Worm (Caenorhabditis elegans) whole organism, L1 larva: Measurements from ENCODE around the gene lbp-4.

Experiments used
- ceh-82 ChIP-seq, 3 experiments: fragments of 150-350 bp in 1 of 3; sonication (generic microtip) in 2 of 3; optimal IDR thresholded peaks; 2 replicates each; lab custom pipeline; 2014 to 2017; ENCODE audit warnings: missing biosample characterization in 3 of 3, missing genetic modification characterization in 3 of 3
- egl-27 ChIP-seq, 2 experiments: fragments of 150-350 bp in 1 of 2; sonication (generic microtip); optimal IDR thresholded peaks; 3 replicates each; lab custom pipeline; 2017 to 2018; ENCODE audit warnings: missing biosample characterization in 2 of 2, missing genetic modification characterization in 2 of 2, missing genetic modification reagents in 2 of 2
- lsy-2 ChIP-seq, 2 experiments: fragments of 150-350 bp; optimal IDR thresholded peaks; 2 replicates each; lab custom pipeline; 2014; ENCODE audit warnings: missing biosample characterization in 2 of 2, missing genetic modification characterization in 2 of 2
- nhr-11 ChIP-seq: fragments of 150-350 bp; optimal IDR thresholded peaks from 2 replicates; lab custom pipeline; 2014; ENCODE audit warnings: missing biosample characterization, missing genetic modification characterization
- nhr-47 ChIP-seq: sonication (generic microtip); optimal IDR thresholded peaks from 2 replicates; lab custom pipeline; 2016; ENCODE audit warnings: mild to moderate bottlenecking, missing genetic modification characterization, moderate library complexity, missing compliant biosample characterization
- nhr-90 ChIP-seq: sonication (generic microtip); optimal IDR thresholded peaks from 2 replicates; lab custom pipeline; 2016; ENCODE audit warnings: mild to moderate bottlenecking, missing genetic modification characterization, missing compliant biosample characterization; ENCODE audit not compliant: poor library complexity
- unc-62 ChIP-seq: fragments of 150-350 bp; optimal IDR thresholded peaks from 2 replicates; lab custom pipeline; 2014; ENCODE audit warnings: missing biosample characterization, missing genetic modification reagents, missing genetic modification characterization
- ztf-11 ChIP-seq, 2 experiments: sonication (generic microtip); optimal IDR thresholded peaks; 2 replicates each; lab custom pipeline; 2016 to 2017; ENCODE audit warnings: missing genetic modification characterization in 2 of 2, missing biosample characterization in 1 of 2, missing compliant biosample characterization in 1 of 2

DNA sequence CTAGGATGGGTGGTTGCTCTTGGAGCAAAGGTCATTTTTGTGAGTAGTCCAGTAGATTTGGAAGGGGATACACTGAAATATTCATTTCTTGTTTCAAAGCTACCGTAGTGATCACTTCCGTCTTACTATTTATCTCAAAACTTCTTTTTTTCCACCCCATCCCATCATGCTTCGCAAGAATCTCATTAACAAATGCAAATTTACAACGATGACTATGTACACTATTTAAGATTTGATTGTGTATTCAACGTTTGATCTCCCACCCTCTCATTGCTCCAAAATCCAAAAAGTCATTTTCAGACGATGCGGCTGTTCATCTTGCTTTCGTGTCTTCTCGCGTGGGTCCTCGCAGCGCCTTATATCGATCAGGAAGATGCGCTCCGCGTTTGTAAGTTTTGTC is 27.3 kb upstream of the lbp-4 start, which contains the start of gene flp-21:
- TF ChIP-seq ceh-82 (tag; optimal IDR thresholded peaks at IDR 0.05; lab: Kevin White, UChicago) (no peak), unc-62 (no peak), ztf-11 (tag; optimal IDR thresholded peaks at IDR 0.05; lab: Kevin White, UChicago) (no peak), nhr-11 (tag; lab: Kevin White, UChicago) (no peak), egl-27 (tag; optimal IDR thresholded peaks at IDR 0.05; lab: Kevin White, UChicago) (no peak), nhr-47 (tag; lab: Kevin White, UChicago) (no peak), lsy-2 (tag; optimal IDR thresholded peaks at IDR 0.05; lab: Kevin White, UChicago) (no peak), nhr-90 (tag; lab: Kevin White, UChicago) (no peak)
